Fruit fly (Drosophila melanogaster) whole organism: Measurements from ENCODE around the gene dbe.

Experiments used
- CG8478 ChIP-seq: fragments of >200 bp; optimal IDR thresholded peaks from 2 replicates; lab custom pipeline; 2018; ENCODE audit warnings: inconsistent platforms
- Dll ChIP-seq: fragments of >200 bp; optimal IDR thresholded peaks from 2 replicates; lab custom pipeline; 2017
- pan ChIP-seq: fragments of >200 bp; optimal IDR thresholded peaks from 2 replicates; lab custom pipeline; 2017
- psq ChIP-seq: fragments of >200 bp; optimal IDR thresholded peaks from 2 replicates; lab custom pipeline; 2017

DNA sequence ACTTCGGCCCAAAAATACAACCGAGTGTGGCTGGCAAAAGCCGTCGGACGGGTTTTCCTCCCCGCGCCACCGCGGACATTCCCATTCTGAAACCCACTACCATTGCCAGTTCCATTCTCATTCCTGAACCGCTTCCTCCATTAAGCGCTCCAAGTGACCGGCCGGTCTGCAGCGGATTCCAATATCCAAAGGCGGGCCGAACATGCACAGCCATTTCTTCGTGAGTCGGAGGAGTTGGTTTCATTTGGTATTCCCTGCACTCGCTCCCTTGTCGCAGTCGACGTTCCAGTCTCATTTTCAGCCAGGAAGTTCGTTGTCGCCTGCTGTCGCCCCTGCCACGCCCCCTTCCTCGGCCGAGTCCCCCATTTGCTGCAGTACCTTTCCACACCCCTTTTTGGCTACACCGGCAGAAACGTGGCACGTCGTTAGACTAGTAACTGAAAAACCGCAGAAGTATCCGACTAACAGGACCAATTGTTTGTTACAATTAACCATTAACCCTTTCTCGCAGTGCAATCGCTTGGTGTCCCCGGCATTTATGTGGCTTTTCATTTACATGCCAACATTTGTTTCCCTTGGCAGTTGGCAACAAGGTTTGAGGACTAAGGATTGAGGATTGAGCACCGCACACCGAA is 21.6 kb downstream of the dbe start:
- TF ChIP-seq pan (lab: Kevin White, UChicago) (no peak), psq (lab: Kevin White, UChicago) (no peak), Dll (lab: Kevin White, UChicago) (no peak), CG8478 (no peak)
